Worm (Caenorhabditis elegans): ENCODE results near the gene srt-44.

DNA sequence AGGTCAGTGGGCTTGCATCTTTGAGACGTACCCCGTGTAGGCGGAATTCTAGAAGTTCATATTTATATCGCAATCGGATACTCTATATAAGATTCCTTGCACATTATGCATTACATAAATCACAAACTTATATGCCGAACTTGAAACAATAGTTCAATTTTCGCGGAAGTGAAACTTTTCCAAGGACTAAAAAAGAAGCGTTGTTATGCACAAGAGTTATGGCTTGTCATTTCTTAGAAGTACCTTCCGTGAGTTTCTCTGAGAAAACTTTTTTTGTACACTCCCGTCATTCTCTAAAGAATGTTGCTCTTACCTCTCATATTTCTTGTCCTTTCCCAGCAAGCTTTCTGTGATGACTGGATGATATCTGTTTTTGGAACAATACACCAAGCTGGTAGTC is 15.0 kb downstream of the srt-44 start, which contains the start of gene M199.136:
- TF ChIP-seq snpc-3.4 (tag; optimal IDR thresholded peaks at IDR 0.05): no peak
- TF ChIP-seq ama-1 (optimal IDR thresholded peaks at IDR 0.05): no peak
- no peak for TF ChIP-seq ama-1 (GFP tag; optimal IDR thresholded peaks at IDR 0.05)
- no peak for TF ChIP-seq lin-54 (GFP tag; optimal IDR thresholded peaks at IDR 0.05)
- no peak for TF ChIP-seq snpc-4 (GFP tag; optimal IDR thresholded peaks at IDR 0.05)
- TF ChIP-seq snpc-4 (tag; optimal IDR thresholded peaks at IDR 0.05): no peak
- no peak for TF ChIP-seq dpl-1 (GFP tag; optimal IDR thresholded peaks at IDR 0.05)

Measured in whole organism, young adult.